Fruit fly (Drosophila melanogaster) ovary, adult (tissue): ENCODE data around the gene lic.

Source experiments
- CG17801 ChIP-seq: fragments of 200-800 bp; optimal IDR thresholded peaks from 2 replicates; lab custom pipeline; 2019; ENCODE audit warnings: missing biosample characterization, mild to moderate bottlenecking, missing genetic modification characterization, moderate library complexity; ENCODE audit not compliant: partially characterized antibody

Gene lic

DNA sequence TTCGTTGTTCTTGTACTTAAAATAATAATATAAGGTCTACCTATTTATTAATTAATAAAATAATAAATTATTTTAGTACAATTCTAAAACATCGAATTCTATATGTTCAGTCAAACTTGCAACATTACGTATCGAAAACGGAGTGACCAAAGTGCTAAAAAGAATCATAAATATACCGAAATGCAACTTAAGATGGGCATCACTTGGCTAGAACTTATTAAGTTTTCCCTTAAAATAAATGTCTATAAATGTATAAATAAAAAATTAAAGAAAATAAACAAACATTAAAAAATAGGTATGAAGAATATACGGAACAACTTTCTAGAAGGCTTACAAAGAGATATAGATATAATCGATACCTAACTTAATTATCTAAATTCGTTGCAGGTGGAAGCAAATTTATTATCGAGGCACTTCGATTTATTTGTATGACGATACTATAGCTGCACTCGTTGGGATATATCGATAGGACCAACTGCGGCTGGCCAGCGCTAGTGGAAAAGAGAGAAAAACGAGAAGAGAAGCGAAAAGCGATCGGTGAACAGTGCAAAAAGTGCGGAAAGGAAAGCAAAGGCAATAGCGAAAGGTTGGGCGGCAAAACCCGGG, at the start of gene lic:
lic (plus strand) TSS at position 490 of the 606 bp plus-strand sequence.
- no peak for TF ChIP-seq CG17801 (GFP tag; lab: Kevin White, UChicago)

- no peak for TF ChIP-seq CG17801 (GFP tag; lab: Kevin White, UChicago)
Measured at dm6 chrX:13055228-13055627, 35.7 kb upstream of the lic start, which contains the start of gene CG12715. CG12715 (minus strand) TSS chrX:13055328.

dm6 chrX:13087333-13087828, 3.6 kb upstream of the lic start:
- peak; percentile 57 for TF ChIP-seq CG17801 (GFP tag; lab: Kevin White, UChicago)

dm6 chrX:13088025-13088805, 2.7 kb upstream of the lic start:
- TF ChIP-seq CG17801 (GFP tag; lab: Kevin White, UChicago) = no peak

- TF ChIP-seq CG17801 (GFP tag; lab: Kevin White, UChicago) = no peak
Measured at dm6 chrX:13089375-13089774, 1.6 kb upstream of the lic start.

- TF ChIP-seq CG17801 (GFP tag; lab: Kevin White, UChicago) = no peak
Measured at dm6 chrX:13089920-13090655, 857 bp upstream of the lic start, which contains the start of gene hep. hep (minus strand) TSS chrX:13090434.

DNA sequence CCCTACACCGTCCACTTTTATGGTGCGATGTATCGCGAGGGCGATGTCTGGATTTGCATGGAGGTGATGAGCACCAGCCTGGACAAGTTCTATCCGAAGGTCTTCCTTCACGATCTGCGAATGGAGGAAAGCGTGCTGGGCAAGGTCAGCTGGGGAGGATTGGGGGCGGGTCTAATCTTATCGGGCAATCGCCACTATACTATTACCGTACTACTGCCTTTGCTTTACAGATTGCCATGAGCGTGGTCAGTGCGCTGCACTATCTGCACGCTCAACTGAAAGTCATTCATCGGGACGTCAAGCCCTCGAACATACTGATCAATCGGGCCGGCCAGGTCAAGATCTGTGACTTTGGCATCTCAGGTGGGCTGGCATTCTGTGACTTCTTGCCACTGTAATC, 914 bp downstream of the lic start:
- no peak for TF ChIP-seq CG17801 (GFP tag; lab: Kevin White, UChicago)

DNA sequence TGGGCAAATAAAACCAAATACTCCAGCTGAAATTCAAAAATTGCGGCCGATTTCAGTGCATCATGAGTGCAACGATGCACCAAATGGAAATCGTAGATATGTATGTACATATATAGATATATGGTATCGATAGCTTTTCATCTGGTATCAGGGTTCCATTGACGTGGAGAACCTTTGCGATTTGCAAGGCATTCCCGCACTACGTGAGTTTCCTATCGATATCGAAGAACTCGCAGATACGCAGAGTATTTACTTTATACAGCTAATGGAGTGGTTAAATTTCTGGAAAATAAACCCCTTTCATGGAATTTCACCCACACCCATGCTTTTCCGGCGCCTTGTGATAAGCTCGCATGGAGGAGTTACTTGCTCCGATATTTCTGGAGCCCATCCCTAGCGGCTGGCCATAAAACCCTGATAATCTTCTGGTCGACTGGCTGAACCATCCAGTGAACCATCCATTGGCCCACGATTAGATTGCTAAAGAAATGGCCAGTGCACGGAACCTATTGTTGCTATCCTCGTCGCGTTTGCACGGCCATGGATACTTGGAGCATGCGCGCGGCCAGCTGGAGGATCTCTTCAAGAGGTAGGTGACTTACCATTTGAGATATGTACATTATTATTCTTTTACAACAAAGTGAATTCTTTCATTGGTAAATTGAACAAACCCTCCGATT, 3.3 kb downstream of the lic start, which contains the start of gene CG2200:
CG2200 (plus strand) TSS at position 215 of the 680 bp plus-strand sequence.
- TF ChIP-seq CG17801 (GFP tag; lab: Kevin White, UChicago) = peak; percentile 74

DNA sequence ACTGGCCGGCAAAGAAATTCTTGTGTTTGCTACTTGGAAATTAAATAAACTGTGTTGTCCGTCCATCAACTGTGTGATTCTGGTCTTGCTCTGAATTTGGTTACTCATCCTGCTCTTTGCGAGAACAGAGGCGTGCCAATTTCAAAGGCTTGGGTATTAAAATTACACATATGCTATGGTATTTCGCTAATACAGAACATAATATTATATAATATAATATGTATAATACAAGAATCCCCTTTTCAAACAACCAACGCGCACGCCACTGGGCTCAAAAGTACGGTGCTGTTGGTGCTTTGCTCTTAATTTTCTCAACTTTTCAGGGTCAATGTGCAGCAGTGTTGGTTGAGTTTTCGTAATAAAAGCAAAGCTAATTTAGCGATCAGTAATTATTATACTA, 9.0 kb downstream of the lic start:
- no peak for TF ChIP-seq CG17801 (GFP tag; lab: Kevin White, UChicago)

DNA sequence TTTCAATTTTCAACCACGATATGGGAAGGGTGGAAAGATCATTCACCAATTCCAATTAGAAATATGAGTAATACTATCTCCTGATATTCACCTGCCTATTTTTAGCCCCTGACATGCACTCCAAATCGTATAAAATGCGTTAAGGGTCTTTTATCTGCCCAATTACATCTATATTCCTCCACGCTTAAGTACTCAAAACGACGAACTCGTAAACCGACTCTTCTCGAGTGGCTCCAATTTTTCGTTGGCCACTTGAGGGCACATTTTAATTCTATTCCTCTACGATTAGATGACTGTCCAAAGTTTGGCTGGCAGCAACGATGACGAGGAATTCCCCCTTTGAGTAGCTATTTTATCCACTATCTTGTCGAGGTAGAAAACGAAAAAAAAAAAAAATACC, 10.9 kb downstream of the lic start:
- TF ChIP-seq CG17801 (GFP tag; lab: Kevin White, UChicago) = no peak

DNA sequence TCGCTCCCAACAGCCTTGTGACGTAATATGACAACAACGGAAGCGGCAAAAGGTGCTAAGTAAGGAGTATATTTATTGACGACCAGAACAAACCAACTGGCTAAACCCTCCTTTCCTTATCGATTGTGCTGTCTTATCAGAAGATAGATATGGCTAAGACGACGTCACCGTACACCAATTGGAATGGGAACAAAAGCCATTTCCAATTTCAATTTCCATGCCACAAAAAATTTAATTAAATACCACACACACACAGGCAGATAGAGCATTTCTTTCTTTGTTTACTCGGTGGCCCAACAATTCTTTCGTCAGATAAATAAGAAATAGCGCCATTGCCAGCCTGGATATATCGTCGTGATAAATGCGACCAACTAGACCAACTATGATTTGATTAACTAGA, 13.6 kb downstream of the lic start:
- no peak for TF ChIP-seq CG17801 (GFP tag; lab: Kevin White, UChicago)

- peak; percentile 50 for TF ChIP-seq CG17801 (GFP tag; lab: Kevin White, UChicago)
Measured at dm6 chrX:13105220-13105619, 14.3 kb downstream of the lic start.

dm6 chrX:13108144-13108824, 17.3 kb downstream of the lic start, which contains the start of gene Fer3HCH:
Fer3HCH (minus strand) TSS chrX:13108194.
- peak; percentile 3 for TF ChIP-seq CG17801 (GFP tag; lab: Kevin White, UChicago)

DNA sequence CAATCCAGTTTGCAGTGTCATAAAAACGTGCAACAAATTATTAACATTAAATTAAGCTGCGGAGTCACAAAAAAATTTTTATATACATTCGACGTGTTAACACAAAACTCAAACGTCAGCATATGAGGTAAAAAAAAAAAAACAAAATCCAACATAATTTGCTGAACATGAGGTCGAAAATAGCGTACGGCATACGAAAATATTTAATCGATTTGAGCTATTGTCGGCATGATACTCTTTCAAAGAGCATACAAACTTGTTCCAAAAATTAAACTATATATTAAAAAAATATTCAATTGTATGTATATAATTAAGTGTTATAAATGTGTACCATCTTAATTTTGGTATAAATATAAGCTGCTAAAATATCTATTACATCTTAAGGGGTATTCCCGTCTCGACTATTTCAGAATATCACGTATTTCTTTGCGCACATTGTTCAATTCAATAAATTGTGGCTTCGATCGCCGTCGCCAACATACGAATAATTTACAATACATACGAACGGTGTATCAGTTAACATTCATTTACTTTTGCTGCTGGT, 18.7 kb downstream of the lic start:
- TF ChIP-seq CG17801 (GFP tag; lab: Kevin White, UChicago) = peak; percentile 91
